Worm (Caenorhabditis elegans) whole organism, L1 larva: Measurements from ENCODE around the gene ugt-66.

Source experiments
- alr-1 ChIP-seq: fragments of 200-800 bp; sonication (Bioruptor generic); optimal IDR thresholded peaks from 2 replicates; lab custom pipeline; 2018; ENCODE audit warnings: borderline replicate concordance, mild to moderate bottlenecking, missing genetic modification characterization, missing compliant biosample characterization
- ceh-82 ChIP-seq, 3 experiments: fragments of 150-350 bp in 1 of 3; sonication (generic microtip) in 2 of 3; optimal IDR thresholded peaks; 2 replicates each; lab custom pipeline; 2014 to 2017; ENCODE audit warnings: missing biosample characterization in 3 of 3, missing genetic modification characterization in 3 of 3
- dpl-1 ChIP-seq, 3 experiments: fragments of 150-350 bp in 2 of 3; sonication (generic microtip) in 1 of 3; optimal IDR thresholded peaks; 2 replicates each; lab custom pipeline; 2014 to 2017; ENCODE audit warnings: missing biosample characterization in 3 of 3, missing genetic modification characterization in 3 of 3, missing genetic modification reagents in 3 of 3
- jun-1 ChIP-seq: fragments of 150-350 bp; optimal IDR thresholded peaks from 2 replicates; lab custom pipeline; 2014; ENCODE audit warnings: missing biosample characterization, missing genetic modification reagents, missing genetic modification characterization
- nhr-11 ChIP-seq: fragments of 150-350 bp; optimal IDR thresholded peaks from 2 replicates; lab custom pipeline; 2014; ENCODE audit warnings: missing biosample characterization, missing genetic modification characterization
- nhr-28 ChIP-seq: fragments of 150-350 bp; optimal IDR thresholded peaks from 2 replicates; lab custom pipeline; 2014; ENCODE audit warnings: missing biosample characterization, missing genetic modification characterization
- rnt-1 ChIP-seq: sonication (generic microtip); optimal IDR thresholded peaks from 2 replicates; lab custom pipeline; 2016; ENCODE audit warnings: mild to moderate bottlenecking, missing genetic modification characterization, moderate library complexity, missing compliant biosample characterization
- tlp-1 ChIP-seq: fragments of 150-350 bp; optimal IDR thresholded peaks from 2 replicates; lab custom pipeline; 2014; ENCODE audit warnings: missing biosample characterization, missing genetic modification characterization

DNA sequence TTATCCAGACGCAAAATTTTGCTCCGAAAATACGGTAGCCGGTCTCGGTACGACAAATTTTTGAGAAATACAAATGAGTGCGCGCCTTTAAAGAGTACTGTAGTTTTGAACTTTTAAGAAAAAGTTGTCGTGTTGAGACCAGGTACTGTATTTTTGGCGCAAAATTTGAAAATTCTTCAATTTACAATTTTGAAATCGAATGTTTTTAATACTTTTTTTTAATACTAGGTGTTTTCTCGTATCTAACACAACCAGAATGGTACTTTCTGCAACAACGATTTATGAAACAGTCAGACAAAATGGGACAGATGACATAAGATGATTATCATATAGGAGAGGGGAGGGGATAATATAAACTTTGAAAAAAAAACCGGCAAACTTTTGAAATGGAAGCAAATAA, 1.3 kb upstream of the ugt-66 start:
- TF ChIP-seq nhr-28 (tag; lab: Kevin White, UChicago) (no peak), jun-1 (no peak), alr-1 (tag; lab: Kevin White, UChicago) (no peak), rnt-1 (no peak), ceh-82 (tag; optimal IDR thresholded peaks at IDR 0.05; lab: Kevin White, UChicago) (no peak), tlp-1 (tag; lab: Kevin White, UChicago) (no peak), nhr-11 (tag; lab: Kevin White, UChicago) (no peak), dpl-1 (GFP tag; optimal IDR thresholded peaks at IDR 0.05; lab: Kevin White, UChicago) (no peak)
